Fruit fly (Drosophila melanogaster) whole organism: ENCODE data around the gene CG13810.

Experiments
- CG8478 ChIP-seq: fragments of >200 bp; optimal IDR thresholded peaks from 2 replicates; lab custom pipeline; 2018; ENCODE audit warnings: inconsistent platforms
- Dll ChIP-seq: fragments of >200 bp; optimal IDR thresholded peaks from 2 replicates; lab custom pipeline; 2017
- EcR ChIP-seq, 2 experiments: fragments of >200 bp; optimal IDR thresholded peaks; 2 replicates each; lab custom pipeline; 2017; ENCODE audit warnings: missing biosample characterization in 2 of 2, missing genetic modification characterization in 2 of 2, missing genetic modification reagents in 2 of 2
- pan ChIP-seq: fragments of >200 bp; optimal IDR thresholded peaks from 2 replicates; lab custom pipeline; 2017
- psq ChIP-seq: fragments of >200 bp; optimal IDR thresholded peaks from 2 replicates; lab custom pipeline; 2017
- usp ChIP-seq: fragments of >200 bp; optimal IDR thresholded peaks from 2 replicates; lab custom pipeline; 2017; ENCODE audit warnings: missing biosample characterization, missing genetic modification characterization, mixed read lengths

DNA sequence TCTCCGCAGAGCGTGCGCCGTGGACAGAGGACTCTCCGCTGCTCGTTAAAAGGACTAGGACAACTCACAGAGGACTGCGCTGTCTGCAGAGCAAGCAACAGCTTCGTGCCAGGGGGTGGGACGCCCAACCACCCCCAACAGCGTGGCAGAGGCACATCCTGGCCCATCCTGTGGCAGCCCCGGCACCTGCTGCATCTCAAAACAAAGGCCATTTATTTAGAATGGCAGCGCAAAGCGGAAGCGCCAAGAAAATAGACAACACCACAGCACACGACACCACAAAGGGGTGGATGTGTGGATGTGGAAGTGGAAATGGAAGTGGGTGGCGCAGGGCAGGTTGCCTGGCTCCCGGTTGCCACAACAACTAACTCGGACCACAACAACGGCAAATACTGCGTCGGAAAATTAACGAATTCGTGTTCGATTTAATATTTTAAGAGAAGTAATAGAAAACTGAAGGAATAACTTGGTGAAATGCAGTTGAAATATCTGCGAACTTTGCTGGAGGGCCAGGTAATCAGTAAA is 43.5 kb downstream of the CG13810 start, which contains the start of gene Oseg2:
- TF ChIP-seq usp (GFP tag; lab: Kevin White, UChicago) (no peak), CG8478 (lab: Kevin White, UChicago) (no peak), EcR (GFP tag; optimal IDR thresholded peaks at IDR 0.05; lab: Kevin White, UChicago) (no peak), psq (lab: Kevin White, UChicago) (no peak), pan (lab: Kevin White, UChicago) (no peak), Dll (lab: Kevin White, UChicago) (no peak)
